Fruit fly (Drosophila melanogaster) whole organism, wandering third instar larva: ENCODE data around the gene CG14411.
A peak's percentile ranks its signal among the peaks of the same experiment; 100 is the strongest.

ENCODE experiments used
- Abd-B ChIP-seq: fragments of >200 bp; optimal IDR thresholded peaks from 2 replicates; lab custom pipeline; 2017; ENCODE audit warnings: missing biosample characterization, missing genetic modification characterization
- CG32264 ChIP-seq: fragments of 200-800 bp; sonication (Bioruptor generic); optimal IDR thresholded peaks from 2 replicates; lab custom pipeline; 2016; ENCODE audit warnings: missing biosample characterization, missing genetic modification characterization
- CG9705 ChIP-seq: fragments of 200-800 bp; sonication (Bioruptor generic); optimal IDR thresholded peaks from 2 replicates; lab custom pipeline; 2018; ENCODE audit warnings: missing biosample characterization, mild to moderate bottlenecking, missing genetic modification characterization
- CrebA ChIP-seq: fragments of 200-800 bp; sonication (Bioruptor generic); optimal IDR thresholded peaks from 2 replicates; lab custom pipeline; 2016; ENCODE audit warnings: missing biosample characterization, mild to moderate bottlenecking, missing genetic modification characterization, borderline replicate concordance
- Dif ChIP-seq: fragments of 200-275, 200-300 bp; sonication (Bioruptor generic); optimal IDR thresholded peaks from 2 replicates; lab custom pipeline; 2018; ENCODE audit warnings: missing biosample characterization, missing genetic modification characterization; ENCODE audit not compliant: partially characterized antibody
- GATAd ChIP-seq: sonication (Bioruptor generic); optimal IDR thresholded peaks from 2 replicates; lab custom pipeline; 2016; ENCODE audit warnings: missing biosample characterization, missing genetic modification characterization
- HLH106 ChIP-seq: fragments of 200-800 bp; optimal IDR thresholded peaks from 3 replicates; lab custom pipeline; 2019; ENCODE audit warnings: missing biosample characterization, mild to moderate bottlenecking, missing genetic modification characterization, moderate library complexity
- Hnf4 ChIP-seq: fragments of 200-800 bp; sonication (Bioruptor generic); optimal IDR thresholded peaks from 2 replicates; lab custom pipeline; 2016; ENCODE audit warnings: missing biosample characterization, mild to moderate bottlenecking, missing genetic modification characterization
- Hr78 ChIP-seq: fragments of >200 bp; optimal IDR thresholded peaks from 2 replicates; lab custom pipeline; 2017; ENCODE audit warnings: missing biosample characterization, missing genetic modification characterization
- Hr83 ChIP-seq: fragments of 200-300 bp; sonication (Bioruptor generic); optimal IDR thresholded peaks from 2 replicates; lab custom pipeline; 2016; ENCODE audit warnings: missing biosample characterization, mild to moderate bottlenecking, missing genetic modification characterization, moderate library complexity; ENCODE audit not compliant: poor library complexity, severe bottlenecking
- Jra ChIP-seq: sonication (Bioruptor generic); optimal IDR thresholded peaks from 2 replicates; lab custom pipeline; 2016; ENCODE audit warnings: missing biosample characterization, missing genetic modification characterization
- Mio ChIP-seq: sonication (Bioruptor generic); optimal IDR thresholded peaks from 2 replicates; lab custom pipeline; 2016; ENCODE audit warnings: missing biosample characterization, missing genetic modification characterization
- Myc ChIP-seq: fragments of >200 bp; optimal IDR thresholded peaks from 2 replicates; lab custom pipeline; 2017
- N ChIP-seq: fragments of >200 bp; optimal IDR thresholded peaks from 2 replicates; lab custom pipeline; 2018; ENCODE audit warnings: missing biosample characterization, missing external identifiers, missing genetic modification characterization
- OdsH ChIP-seq: fragments of 200-800 bp; sonication (Bioruptor generic); optimal IDR thresholded peaks from 2 replicates; lab custom pipeline; 2016; ENCODE audit warnings: missing biosample characterization, mild to moderate bottlenecking, missing genetic modification characterization
- Rel ChIP-seq, 2 experiments: fragments of 200-800 bp; sonication (Bioruptor generic) in 1 of 2; optimal IDR thresholded peaks; 2 replicates in 1 of 2; 3 replicates in 1 of 2; lab custom pipeline; 2016 to 2019; ENCODE audit warnings: mild to moderate bottlenecking in 2 of 2, missing biosample characterization in 2 of 2, missing genetic modification characterization in 2 of 2, moderate library complexity in 1 of 2
- Sp1 ChIP-seq: fragments of 200-800 bp; sonication (Bioruptor generic); optimal IDR thresholded peaks from 3 replicates; lab custom pipeline; 2019; ENCODE audit warnings: missing biosample characterization, mild to moderate bottlenecking, missing genetic modification characterization, moderate library complexity
- Vsx2 ChIP-seq: fragments of 200-300, 225-300 bp; sonication (Bioruptor generic); optimal IDR thresholded peaks from 2 replicates; lab custom pipeline; 2018; ENCODE audit warnings: missing biosample characterization, missing genetic modification characterization; ENCODE audit not compliant: partially characterized antibody
- br ChIP-seq: fragments of 200-800 bp; sonication (Bioruptor generic); optimal IDR thresholded peaks from 2 replicates; lab custom pipeline; 2016; ENCODE audit warnings: missing biosample characterization, missing genetic modification characterization
- brk ChIP-seq: fragments of 200-800 bp; sonication (Bioruptor generic); optimal IDR thresholded peaks from 2 replicates; lab custom pipeline; 2016; ENCODE audit warnings: missing biosample characterization, mild to moderate bottlenecking, missing genetic modification characterization
- dl ChIP-seq, 2 experiments: fragments of 175-275, 200-275 bp in 1 of 2; fragments of 200-275 bp in 1 of 2; sonication (Bioruptor generic); optimal IDR thresholded peaks; lab custom pipeline; 2018; ENCODE audit warnings: mild to moderate bottlenecking in 2 of 2, missing biosample characterization in 2 of 2, missing genetic modification characterization in 2 of 2, moderate library complexity in 2 of 2; ENCODE audit not compliant: partially characterized antibody in 2 of 2, insufficient read depth in 1 of 2
- dmrt93B ChIP-seq: fragments of 200-800 bp; sonication (Bioruptor generic); optimal IDR thresholded peaks from 2 replicates; lab custom pipeline; 2018; ENCODE audit warnings: missing biosample characterization, mild to moderate bottlenecking, missing genetic modification characterization
- dsf ChIP-seq: sonication (Bioruptor generic); optimal IDR thresholded peaks from 2 replicates; lab custom pipeline; 2016; ENCODE audit warnings: missing biosample characterization, missing genetic modification characterization, borderline replicate concordance
- ey ChIP-seq: fragments of 200-800 bp; sonication (Bioruptor generic); optimal IDR thresholded peaks from 2 replicates; lab custom pipeline; 2016; ENCODE audit warnings: missing biosample characterization, missing genetic modification characterization
- foxo ChIP-seq, 2 experiments: fragments of 200-800 bp; sonication (Bioruptor generic); optimal IDR thresholded peaks; 2 replicates in 1 of 2; 3 replicates in 1 of 2; lab custom pipeline; 2016 to 2017; ENCODE audit warnings: missing biosample characterization in 2 of 2, missing genetic modification characterization in 2 of 2
- fru ChIP-seq: fragments of 200-800 bp; sonication (Bioruptor generic); optimal IDR thresholded peaks from 3 replicates; lab custom pipeline; 2016; ENCODE audit warnings: missing biosample characterization, mild to moderate bottlenecking, missing genetic modification characterization
- h ChIP-seq: fragments of 200-800 bp; sonication (Bioruptor generic); optimal IDR thresholded peaks from 3 replicates; lab custom pipeline; 2016; ENCODE audit warnings: missing biosample characterization, mild to moderate bottlenecking, missing genetic modification characterization
- jim ChIP-seq: fragments of 175-275, 200-325 bp; sonication (Bioruptor generic); optimal IDR thresholded peaks from 2 replicates; lab custom pipeline; 2016; ENCODE audit warnings: missing biosample characterization, mild to moderate bottlenecking, missing genetic modification characterization
- lola ChIP-seq: fragments of >200 bp; optimal IDR thresholded peaks from 2 replicates; lab custom pipeline; 2017; ENCODE audit warnings: missing biosample characterization, missing genetic modification characterization
- pan ChIP-seq: fragments of >200 bp; optimal IDR thresholded peaks from 2 replicates; lab custom pipeline; 2017
- psq ChIP-seq: fragments of 200-800 bp; sonication (Bioruptor generic); optimal IDR thresholded peaks from 3 replicates; lab custom pipeline; 2017; ENCODE audit warnings: missing biosample characterization, mild to moderate bottlenecking, missing genetic modification characterization, moderate library complexity
- rgr ChIP-seq: fragments of 200-800 bp; sonication (Bioruptor generic); optimal IDR thresholded peaks from 3 replicates; lab custom pipeline; 2016; ENCODE audit warnings: missing biosample characterization, mild to moderate bottlenecking, missing genetic modification characterization
- sage ChIP-seq: fragments of 200-800 bp; sonication (Bioruptor generic); optimal IDR thresholded peaks from 2 replicates; lab custom pipeline; 2016; ENCODE audit warnings: missing biosample characterization, mild to moderate bottlenecking, missing genetic modification characterization
- sv ChIP-seq: fragments of 200-800 bp; sonication (Bioruptor generic); optimal IDR thresholded peaks from 3 replicates; lab custom pipeline; 2016; ENCODE audit warnings: missing biosample characterization, missing genetic modification characterization
- tai ChIP-seq: sonication (Bioruptor generic); optimal IDR thresholded peaks from 2 replicates; lab custom pipeline; 2016; ENCODE audit warnings: missing biosample characterization, missing genetic modification characterization
- usp ChIP-seq: fragments of >200 bp; optimal IDR thresholded peaks from 2 replicates; lab custom pipeline; 2017; ENCODE audit warnings: missing biosample characterization, missing genetic modification characterization
- woc ChIP-seq: sonication (Bioruptor generic); optimal IDR thresholded peaks from 2 replicates; lab custom pipeline; 2016; ENCODE audit warnings: missing biosample characterization, mild to moderate bottlenecking, missing genetic modification characterization

The CG14411 gene

DNA sequence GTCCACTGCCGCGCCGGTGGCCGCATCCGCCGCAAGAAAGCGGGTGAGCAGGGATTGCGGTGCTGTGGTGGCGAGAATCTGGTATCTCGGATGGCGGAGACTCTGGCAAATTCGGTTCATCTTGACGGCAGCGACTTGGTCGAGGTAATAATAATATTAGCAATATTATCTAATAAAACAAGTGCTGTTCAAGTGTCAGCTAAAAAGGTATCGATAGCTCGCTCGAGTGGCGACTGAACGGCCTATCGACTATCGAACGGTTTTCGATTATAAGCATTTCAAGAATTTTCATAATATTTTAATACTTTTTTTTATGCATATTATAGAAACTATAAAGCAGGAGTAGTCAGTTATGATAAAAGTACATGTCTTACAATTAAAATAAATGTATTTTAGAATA, 5.5 kb downstream of the CG14411 start, which contains the start of gene Grx5:
TSS of gene Grx5 (minus strand) at position 216 of the 400 bp plus-strand sequence.
- TF ChIP-seq fru (no peak), br (GFP tag; lab: Kevin White, UChicago) (no peak), CrebA (GFP tag; lab: Kevin White, UChicago) (no peak), Jra (GFP tag; lab: Kevin White, UChicago) (no peak), sv (no peak), HLH106 (tag; lab: Kevin White, UChicago) (no peak), rgr (GFP tag; lab: Kevin White, UChicago) (no peak), usp (GFP tag; lab: Kevin White, UChicago) (no peak), Hr78 (GFP tag; lab: Kevin White, UChicago) (no peak), Hr83 (no peak), foxo (GFP tag; optimal IDR thresholded peaks at IDR 0.05; lab: Kevin White, UChicago) (no peak), OdsH (GFP tag; lab: Kevin White, UChicago) (no peak)
- TF ChIP-seq, all 38 proteins: peak for 0

DNA sequence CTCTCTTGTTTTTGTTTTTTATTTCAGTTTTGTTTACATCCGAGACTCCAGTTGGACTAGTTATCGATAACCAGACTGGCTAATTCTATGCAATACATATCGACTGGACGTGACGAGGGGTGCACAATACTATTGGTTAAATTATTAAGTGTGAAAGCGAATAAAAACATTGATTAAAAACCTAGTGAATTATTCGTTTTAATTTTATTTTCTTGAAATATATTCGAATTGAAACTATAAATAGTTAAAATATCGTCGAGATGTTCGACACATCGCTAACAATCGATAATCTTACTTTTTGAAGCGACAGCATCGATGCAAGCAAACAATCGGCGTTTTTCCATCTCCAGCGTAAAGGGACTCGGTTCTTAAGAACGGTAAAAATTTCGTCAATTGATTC, 6.6 kb downstream of the CG14411 start, which contains the start of the genes CG32590 and Flo2:
TSS of gene CG32590 (minus strand) at position 60 of the 400 bp plus-strand sequence.
TSS of gene Flo2 (plus strand) at position 330 of the 400 bp plus-strand sequence.
- peak; percentile 81 for TF ChIP-seq ey
- TF ChIP-seq Mio (GFP tag; lab: Kevin White, UChicago) = peak; percentile 27
- no peak for TF ChIP-seq Rel (GFP tag; optimal IDR thresholded peaks at IDR 0.05; lab: Kevin White, UChicago)
- peak; percentile 56 for TF ChIP-seq Rel (tag; optimal IDR thresholded peaks at IDR 0.05; lab: Kevin White, UChicago)
- no peak for TF ChIP-seq Abd-B (GFP tag; lab: Kevin White, UChicago)
- TF ChIP-seq h (GFP tag; lab: Kevin White, UChicago) = peak; percentile 89
- no peak for TF ChIP-seq N (GFP tag; lab: Kevin White, UChicago)
- no peak for TF ChIP-seq Hr78 (GFP tag; lab: Kevin White, UChicago)
- no peak for TF ChIP-seq brk (GFP tag; lab: Kevin White, UChicago)
- TF ChIP-seq rgr (GFP tag; lab: Kevin White, UChicago) = peak; percentile 78
- peak; percentile 76 for TF ChIP-seq fru
- TF ChIP-seq sage (GFP tag; lab: Kevin White, UChicago) = peak; percentile 23
- TF ChIP-seq GATAd (GFP tag; lab: Kevin White, UChicago) = peak; percentile 68
- peak; percentile 72 for TF ChIP-seq dsf (GFP tag; lab: Kevin White, UChicago)
- peak; percentile 86 for TF ChIP-seq Jra (GFP tag; lab: Kevin White, UChicago)
- peak; percentile 50 for TF ChIP-seq CG9705 (GFP tag; lab: Kevin White, UChicago)
- TF ChIP-seq woc (GFP tag; lab: Kevin White, UChicago) = peak; percentile 58
- peak; percentile 71 for TF ChIP-seq psq
- peak in 1 of 2 experiments; percentile 83 for TF ChIP-seq foxo (GFP tag; optimal IDR thresholded peaks at IDR 0.05; lab: Kevin White, UChicago)
- peak; percentile 69 for TF ChIP-seq HLH106 (tag; lab: Kevin White, UChicago)
- TF ChIP-seq sv = peak; percentile 50
- peak; percentile 68 for TF ChIP-seq Sp1 (GFP tag; lab: Kevin White, UChicago)
- peak; percentile 64 for TF ChIP-seq CG32264 (GFP tag; lab: Kevin White, UChicago)
- TF ChIP-seq Hr83 = no peak
- peak; percentile 63 for TF ChIP-seq br (GFP tag; lab: Kevin White, UChicago)
- TF ChIP-seq Dif (GFP tag; lab: Kevin White, UChicago) = no peak
- no peak for TF ChIP-seq lola (GFP tag; lab: Kevin White, UChicago)
- TF ChIP-seq OdsH (GFP tag; lab: Kevin White, UChicago) = peak; percentile 73

DNA sequence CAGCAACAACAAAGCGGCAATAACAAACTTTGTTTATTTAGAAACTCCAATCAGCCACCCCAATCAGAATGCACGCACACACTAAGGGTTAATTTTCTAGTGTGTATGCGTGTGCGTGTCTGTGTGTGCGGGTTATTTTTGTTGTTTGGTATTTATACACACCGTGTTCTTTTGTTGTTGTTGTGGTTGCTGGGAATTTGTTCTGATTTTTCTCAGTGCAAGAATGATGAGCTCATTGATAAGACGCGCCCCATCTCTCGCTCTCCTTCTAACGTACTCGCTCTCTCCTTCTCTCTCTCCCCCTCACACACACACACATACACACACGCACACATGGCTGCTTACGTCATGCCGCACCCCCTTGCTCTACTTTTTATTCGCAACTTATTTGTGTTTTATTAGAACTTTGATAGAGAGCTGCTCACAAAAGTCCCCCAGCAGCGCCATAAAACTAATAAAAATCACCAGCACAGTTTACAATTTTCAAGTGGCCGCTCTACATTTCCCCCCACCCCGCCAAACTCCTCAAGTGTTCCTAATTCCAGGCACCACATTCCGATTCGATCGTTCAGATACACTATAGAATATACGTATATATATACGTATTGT, 7.4 kb downstream of the CG14411 start:
- TF ChIP-seq CG32264 (GFP tag; lab: Kevin White, UChicago) (no peak), Abd-B (GFP tag; lab: Kevin White, UChicago) (no peak), dsf (GFP tag; lab: Kevin White, UChicago) (no peak), Hr83 (no peak), OdsH (GFP tag; lab: Kevin White, UChicago) (peak; percentile 8), HLH106 (tag; lab: Kevin White, UChicago) (peak; percentile 54), CrebA (GFP tag; lab: Kevin White, UChicago) (no peak), h (GFP tag; lab: Kevin White, UChicago) (peak; percentile 47), Sp1 (GFP tag; lab: Kevin White, UChicago) (no peak), ey (peak; percentile 48), woc (GFP tag; lab: Kevin White, UChicago) (peak; percentile 0), tai (GFP tag; lab: Kevin White, UChicago) (no peak), usp (GFP tag; lab: Kevin White, UChicago) (no peak), Dif (GFP tag; lab: Kevin White, UChicago) (no peak), dmrt93B (GFP tag; lab: Kevin White, UChicago) (no peak), N (GFP tag; lab: Kevin White, UChicago) (no peak), Rel (GFP tag; optimal IDR thresholded peaks at IDR 0.05; lab: Kevin White, UChicago) (no peak), Rel (tag; optimal IDR thresholded peaks at IDR 0.05; lab: Kevin White, UChicago) (peak; percentile 21), lola (GFP tag; lab: Kevin White, UChicago) (no peak), sv (no peak), dl (GFP tag; optimal IDR thresholded peaks at IDR 0.05; lab: Kevin White, UChicago; ENCODE audit: insufficient read depth in 1 of 2, partially characterized antibody in 2 of 2) (no peak), Hnf4 (GFP tag; lab: Kevin White, UChicago) (no peak), Mio (GFP tag; lab: Kevin White, UChicago) (no peak), brk (GFP tag; lab: Kevin White, UChicago) (no peak), Myc (lab: Kevin White, UChicago) (no peak), CG9705 (GFP tag; lab: Kevin White, UChicago) (no peak), Jra (GFP tag; lab: Kevin White, UChicago) (no peak), fru (peak; percentile 40), Hr78 (GFP tag; lab: Kevin White, UChicago) (no peak), jim (no peak), psq (peak; percentile 23), br (GFP tag; lab: Kevin White, UChicago) (no peak), Vsx2 (GFP tag; lab: Kevin White, UChicago) (no peak), sage (GFP tag; lab: Kevin White, UChicago) (no peak), rgr (GFP tag; lab: Kevin White, UChicago) (peak; percentile 70), GATAd (GFP tag; lab: Kevin White, UChicago) (peak; percentile 7), pan (lab: Kevin White, UChicago) (no peak)
